Worm (Caenorhabditis elegans) whole organism, L4 larva: ENCODE measurements around the gene T21E8.5.
A peak's percentile ranks its signal among the peaks of the same experiment; 100 is the strongest.

ENCODE experiments used
- F10B5.3 ChIP-seq: sonication (generic microtip); optimal IDR thresholded peaks from 2 replicates; lab custom pipeline; 2016; ENCODE audit warnings: mild to moderate bottlenecking, missing genetic modification characterization, missing compliant biosample characterization
- F26F4.8 ChIP-seq: fragments of 200-800 bp; sonication (Bioruptor generic); conservative IDR thresholded peaks from 2 replicates; pipeline ENCODE4 v1.3.6; 2022; ENCODE audit warnings: missing genetic modification characterization, missing compliant biosample characterization
- F37D6.2 ChIP-seq: sonication (generic microtip); optimal IDR thresholded peaks from 2 replicates; lab custom pipeline; 2016; ENCODE audit warnings: mild to moderate bottlenecking, missing genetic modification characterization, missing compliant biosample characterization
- F49E8.2 ChIP-seq: sonication (generic microtip); optimal IDR thresholded peaks from 2 replicates; lab custom pipeline; 2016; ENCODE audit warnings: missing compliant biosample characterization, mild to moderate bottlenecking, missing genetic modification characterization, borderline replicate concordance
- R02D3.7 ChIP-seq: fragments of 150-350 bp; sonication (generic microtip); optimal IDR thresholded peaks from 3 replicates; lab custom pipeline; 2014; ENCODE audit warnings: missing biosample characterization, missing genetic modification characterization
- T26A8.4 ChIP-seq: fragments of 200-800 bp; sonication (Bioruptor generic); IDR thresholded peaks from 2 replicates; pipeline ENCODE4 v1.3.6; 2022; ENCODE audit warnings: missing genetic modification characterization, missing compliant biosample characterization
- Y105C5A.15 ChIP-seq: fragments of 200-800 bp; sonication (Bioruptor generic); IDR thresholded peaks from 2 replicates; pipeline ENCODE4 v1.3.6; 2022; ENCODE audit warnings: missing genetic modification characterization, missing compliant biosample characterization
- Y48G9A.11 ChIP-seq: fragments of 200-800 bp; sonication (Bioruptor generic); IDR thresholded peaks from 2 replicates; pipeline ENCODE4 v1.3.6; 2022; ENCODE audit warnings: missing genetic modification reagents, missing genetic modification characterization, missing compliant biosample characterization
- ZK337.2 ChIP-seq: fragments of 200-800 bp; sonication (Bioruptor generic); IDR thresholded peaks from 2 replicates; pipeline ENCODE4 v1.3.6; 2022; ENCODE audit warnings: missing genetic modification reagents, missing genetic modification characterization, missing compliant biosample characterization
- ZK546.5 ChIP-seq, 2 experiments: sonication (generic microtip); optimal IDR thresholded peaks; 2 replicates each; lab custom pipeline; 2017; ENCODE audit warnings: missing biosample characterization in 2 of 2, missing genetic modification characterization in 2 of 2
- aha-1 ChIP-seq: fragments of 150-350 bp; peaks from one replicate; lab custom pipeline; 2014; ENCODE audit warnings: missing biosample characterization, missing genetic modification characterization
- attf-4 ChIP-seq: sonication (generic microtip); optimal IDR thresholded peaks from 3 replicates; lab custom pipeline; 2017; ENCODE audit warnings: missing biosample characterization, missing genetic modification characterization
- cey-2 ChIP-seq: sonication (generic microtip); optimal IDR thresholded peaks from 3 replicates; lab custom pipeline; 2017; ENCODE audit warnings: missing genetic modification characterization, mild to moderate bottlenecking, missing compliant biosample characterization, antibody characterized with exemption, borderline replicate concordance; ENCODE audit not compliant: insufficient read depth
- ctbp-1 ChIP-seq: fragments of 200-800 bp; sonication (Bioruptor generic); IDR thresholded peaks from 2 replicates; pipeline ENCODE4 v1.3.6; 2022; ENCODE audit warnings: missing genetic modification reagents, missing genetic modification characterization, missing compliant biosample characterization
- dmd-8 ChIP-seq: fragments of 200-800 bp; sonication (Bioruptor generic); IDR thresholded peaks from 2 replicates; pipeline ENCODE4 v1.3.6; 2022; ENCODE audit warnings: missing genetic modification characterization, missing compliant biosample characterization
- duxl-1 ChIP-seq: sonication (generic microtip); optimal IDR thresholded peaks from 2 replicates; lab custom pipeline; 2016; ENCODE audit warnings: mild to moderate bottlenecking, missing genetic modification characterization, moderate library complexity, missing compliant biosample characterization; ENCODE audit not compliant: poor library complexity
- fos-1 ChIP-seq: fragments of 150-350 bp; optimal IDR thresholded peaks from 2 replicates; lab custom pipeline; 2014; ENCODE audit warnings: missing biosample characterization, missing genetic modification characterization
- lin-13 ChIP-seq: fragments of 150-350 bp; optimal IDR thresholded peaks from 2 replicates; lab custom pipeline; 2014; ENCODE audit warnings: missing biosample characterization, missing genetic modification reagents, missing genetic modification characterization
- lsy-2 ChIP-seq, 2 experiments: fragments of 150-350 bp in 1 of 2; sonication (generic microtip) in 1 of 2; optimal IDR thresholded peaks; 2 replicates each; lab custom pipeline; 2014 to 2017; ENCODE audit warnings: missing biosample characterization in 2 of 2, missing genetic modification characterization in 2 of 2
- madf-5 ChIP-seq, 2 experiments: fragments of 200-800 bp; sonication (Bioruptor generic); IDR thresholded peaks; 2 replicates each; pipeline ENCODE4 v1.3.6; 2022; ENCODE audit warnings: missing compliant biosample characterization in 2 of 2, missing genetic modification characterization in 2 of 2
- mes-2 ChIP-seq: sonication (generic microtip); optimal IDR thresholded peaks from 2 replicates; lab custom pipeline; 2016; ENCODE audit warnings: missing genotype, mild to moderate bottlenecking, missing genetic modification characterization, missing compliant biosample characterization; ENCODE audit not compliant: poor library complexity, severe bottlenecking
- mxl-2 ChIP-seq: fragments of 200-800 bp; sonication (Bioruptor generic); conservative IDR thresholded peaks from 2 replicates; pipeline ENCODE4 v1.3.6; 2022; ENCODE audit warnings: missing genetic modification reagents, missing genetic modification characterization, missing compliant biosample characterization
- nhr-41 ChIP-seq: fragments of 200-800 bp; sonication (Bioruptor generic); IDR thresholded peaks from 2 replicates; pipeline ENCODE4 v1.3.6; 2022; ENCODE audit warnings: missing genetic modification reagents, missing genetic modification characterization, missing compliant biosample characterization
- nhr-42 ChIP-seq: fragments of 200-800 bp; sonication (Bioruptor generic); IDR thresholded peaks from 2 replicates; pipeline ENCODE4 v1.3.6; 2022; ENCODE audit warnings: missing genetic modification characterization, missing compliant biosample characterization
- nhr-76 ChIP-seq: fragments of 150-350 bp; optimal IDR thresholded peaks from 2 replicates; lab custom pipeline; 2014; ENCODE audit warnings: missing biosample characterization, missing genetic modification characterization
- sdz-12 ChIP-seq: fragments of 200-800 bp; sonication (Bioruptor generic); optimal IDR thresholded peaks from 2 replicates; lab custom pipeline; 2018; ENCODE audit warnings: mild to moderate bottlenecking, missing genetic modification characterization, missing compliant biosample characterization
- spr-1 ChIP-seq: sonication (generic microtip); optimal IDR thresholded peaks from 2 replicates; lab custom pipeline; 2016; ENCODE audit warnings: mild to moderate bottlenecking, missing genetic modification characterization, missing compliant biosample characterization
- spr-3 ChIP-seq: fragments of 200-800 bp; sonication (Bioruptor generic); optimal IDR thresholded peaks from 2 replicates; lab custom pipeline; 2018; ENCODE audit warnings: mild to moderate bottlenecking, missing genetic modification characterization, missing compliant biosample characterization
- unc-130 ChIP-seq: sonication (generic microtip); optimal IDR thresholded peaks from 2 replicates; lab custom pipeline; 2016; ENCODE audit warnings: missing genetic modification reagents, missing genetic modification characterization, missing compliant biosample characterization
- unc-39 ChIP-seq: sonication (generic microtip); optimal IDR thresholded peaks from 2 replicates; lab custom pipeline; 2017; ENCODE audit warnings: missing biosample characterization, missing genetic modification characterization
- zag-1 ChIP-seq: fragments of 150-350 bp; optimal IDR thresholded peaks from 2 replicates; lab custom pipeline; 2014; ENCODE audit warnings: missing biosample characterization, missing genetic modification characterization
- zip-2 ChIP-seq: fragments of 150-350 bp; optimal IDR thresholded peaks from 2 replicates; lab custom pipeline; 2014; ENCODE audit warnings: missing biosample characterization, missing genetic modification characterization
- ztf-11 ChIP-seq: fragments of 150-350 bp; optimal IDR thresholded peaks from 2 replicates; lab custom pipeline; 2014; ENCODE audit warnings: missing biosample characterization, missing genetic modification characterization
- ztf-7 ChIP-seq: fragments of 150-350 bp; optimal IDR thresholded peaks from 2 replicates; lab custom pipeline; 2014; ENCODE audit warnings: missing biosample characterization, missing genetic modification characterization

Gene T21E8.5

DNA sequence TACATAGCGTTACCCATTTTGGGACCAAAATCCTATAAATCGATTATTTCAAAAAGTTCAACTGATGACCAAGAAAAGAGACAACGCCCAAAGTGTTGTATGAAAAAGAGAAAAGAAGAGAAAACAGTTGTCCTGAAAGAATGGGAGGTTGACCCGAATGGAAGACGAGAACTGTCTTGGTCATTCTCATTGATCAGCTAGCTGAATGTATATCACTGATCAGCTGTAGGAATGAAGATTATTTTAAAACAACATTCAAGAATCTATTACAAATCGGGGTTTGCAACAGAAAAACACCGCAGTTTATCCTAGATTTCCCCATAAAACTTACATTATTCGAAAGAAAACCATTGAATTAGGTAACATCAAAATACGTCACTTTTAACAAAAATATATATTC lies 4.5 kb downstream of the T21E8.5 start, which contains the start of gene F47B10.5:
Gene F47B10.5, minus strand, starts transcription at position 101 of the 400 bp plus-strand sequence.
- peak; percentile 35 for TF ChIP-seq aha-1 (tag; lab: Kevin White, UChicago)
- no peak for TF ChIP-seq madf-5 (GFP tag; IDR thresholded peaks at IDR 0.05; lab: Robert Waterston, UW)

DNA sequence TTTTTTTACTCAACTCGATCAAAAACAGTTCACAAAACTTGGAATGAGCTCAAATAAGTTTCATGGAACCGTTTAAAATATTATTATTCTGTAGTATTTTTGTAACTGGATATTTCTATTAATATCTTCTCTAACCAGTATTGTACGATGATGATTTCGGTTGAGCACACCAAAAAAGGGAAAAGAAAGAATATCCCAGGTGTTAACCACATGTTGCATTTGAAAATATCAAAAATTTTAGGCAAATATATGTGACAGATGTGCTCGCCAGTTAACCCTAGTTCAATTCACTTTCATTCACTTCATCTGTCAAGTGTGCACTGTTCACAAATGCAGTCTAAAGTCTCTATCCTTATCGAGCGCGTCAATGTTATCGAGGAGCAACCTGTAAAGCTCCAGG lies 5.0 kb downstream of the T21E8.5 start, which contains the start of gene F47B10.4:
Gene F47B10.4, plus strand, starts transcription at position 301 of the 400 bp plus-strand sequence.
- TF ChIP-seq mes-2 (tag; lab: Kevin White, UChicago) (no peak), zag-1 (tag; lab: Kevin White, UChicago) (no peak), ztf-11 (no peak), lin-13 (GFP tag; lab: Kevin White, UChicago) (no peak), nhr-42 (GFP tag; lab: Robert Waterston, UW) (no peak), attf-4 (tag; lab: Kevin White, UChicago) (no peak), lsy-2 (tag; optimal IDR thresholded peaks at IDR 0.05; lab: Kevin White, UChicago) (no peak), Y105C5A.15 (GFP tag; lab: Robert Waterston, UW) (no peak), sdz-12 (GFP tag; lab: Kevin White, UChicago) (no peak), R02D3.7 (tag; lab: Kevin White, UChicago) (no peak), F26F4.8 (GFP tag; lab: Robert Waterston, UW) (no peak), T26A8.4 (GFP tag; lab: Robert Waterston, UW) (no peak)
- TF ChIP-seq, all 104 proteins: peak for 0

DNA sequence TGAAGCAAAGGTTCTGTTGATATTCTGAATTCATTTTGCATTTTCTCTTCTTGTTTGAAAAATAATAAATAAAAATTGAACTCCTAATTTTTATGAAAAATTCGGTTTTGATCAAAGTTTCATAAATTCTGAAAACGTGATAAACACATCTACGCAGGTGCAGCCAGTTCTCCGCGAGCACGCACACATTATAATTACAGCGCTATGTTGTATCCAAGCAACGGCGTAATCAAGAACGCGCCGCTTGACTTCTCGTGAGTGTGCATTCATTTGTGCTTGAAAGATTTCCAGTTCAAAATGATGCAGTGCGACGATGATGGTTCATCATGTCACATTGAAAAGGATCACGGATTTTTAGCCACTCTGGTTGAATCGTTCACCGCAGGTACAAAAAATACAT lies 5.9 kb downstream of the T21E8.5 start, which contains the start of gene F47B10.3:
Gene F47B10.3, plus strand, starts transcription at position 301 of the 400 bp plus-strand sequence.
- TF ChIP-seq zip-2 (no peak), F10B5.3 (no peak), nhr-76 (tag; lab: Kevin White, UChicago) (no peak), ZK546.5 (tag; optimal IDR thresholded peaks at IDR 0.05; lab: Kevin White, UChicago) (no peak), ZK337.2 (no peak), mxl-2 (GFP tag; lab: Robert Waterston, UW) (no peak), unc-39 (tag; lab: Kevin White, UChicago) (no peak), nhr-41 (no peak), duxl-1 (tag; lab: Kevin White, UChicago) (no peak)
- TF ChIP-seq, all 104 proteins: peak for 0

DNA sequence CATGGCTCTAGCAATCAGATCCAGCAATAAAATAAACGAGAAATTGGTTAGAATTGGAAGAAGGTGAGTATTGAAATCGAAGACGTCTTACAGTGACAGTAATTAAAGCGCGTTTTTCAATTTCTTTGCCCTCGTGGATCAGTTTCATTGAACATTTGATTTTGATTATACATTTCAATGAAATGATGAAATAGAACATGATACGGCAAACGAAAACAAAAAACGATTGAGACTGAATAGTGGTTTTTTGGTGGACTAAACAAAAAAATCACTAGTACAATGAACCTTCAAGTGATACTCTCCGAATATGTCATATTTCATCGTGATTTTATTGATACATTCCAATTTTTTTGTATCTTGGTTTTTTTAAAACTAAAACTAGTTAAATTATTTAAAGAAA lies 10.5 kb downstream of the T21E8.5 start, which contains the start of gene haly-1:
Gene haly-1, minus strand, starts transcription at position 101 of the 400 bp plus-strand sequence.
- TF ChIP-seq spr-1 (no peak), ZK337.2 (no peak), ztf-7 (tag; lab: Kevin White, UChicago) (no peak), fos-1 (no peak), dmd-8 (no peak), cey-2 (no peak), lin-13 (GFP tag; lab: Kevin White, UChicago) (no peak), ctbp-1 (no peak), Y48G9A.11 (GFP tag; lab: Robert Waterston, UW) (no peak), T26A8.4 (GFP tag; lab: Robert Waterston, UW) (no peak), F49E8.2 (tag; lab: Kevin White, UChicago) (no peak), unc-39 (tag; lab: Kevin White, UChicago) (no peak), spr-3 (GFP tag; lab: Kevin White, UChicago) (no peak), unc-130 (GFP tag; lab: Kevin White, UChicago) (no peak), F37D6.2 (tag; lab: Kevin White, UChicago) (no peak)
- TF ChIP-seq, all 104 proteins: peak for 0
